Worm (Caenorhabditis elegans) whole organism, L1 larva: ENCODE measurements around the gene set-15.
A peak's percentile ranks its signal among the peaks of the same experiment; 100 is the strongest.

Source experiments
- C04F5.9 ChIP-seq: sonication (generic microtip); optimal IDR thresholded peaks from 2 replicates; lab custom pipeline; 2016; ENCODE audit warnings: missing genetic modification characterization, missing compliant biosample characterization
- F16B12.6 ChIP-seq: fragments of 150-350 bp; optimal IDR thresholded peaks from 2 replicates; lab custom pipeline; 2014; ENCODE audit warnings: missing biosample characterization, missing genetic modification characterization
- Y116A8C.19 ChIP-seq: sonication (generic microtip); optimal IDR thresholded peaks from 2 replicates; lab custom pipeline; 2016; ENCODE audit warnings: missing compliant biosample characterization, missing genetic modification characterization, borderline replicate concordance
- aly-2 ChIP-seq: fragments of 150-350 bp; optimal IDR thresholded peaks from 2 replicates; lab custom pipeline; 2014; ENCODE audit warnings: missing biosample characterization, missing genetic modification characterization
- ceh-82 ChIP-seq, 3 experiments: fragments of 150-350 bp in 1 of 3; sonication (generic microtip) in 2 of 3; optimal IDR thresholded peaks; 2 replicates each; lab custom pipeline; 2014 to 2017; ENCODE audit warnings: missing biosample characterization in 3 of 3, missing genetic modification characterization in 3 of 3
- efl-1 ChIP-seq, 4 experiments: fragments of 150-350 bp; optimal IDR thresholded peaks in 3 of 4; peaks in 1 of 4; 1 replicate in 1 of 4; 2 replicates in 3 of 4; lab custom pipeline; 2014; ENCODE audit warnings: missing biosample characterization in 2 of 4, missing genetic modification characterization in 2 of 4, missing genetic modification reagents in 2 of 4
- efl-3 ChIP-seq: fragments of 200-800 bp; sonication (Bioruptor generic); optimal IDR thresholded peaks from 2 replicates; lab custom pipeline; 2018; ENCODE audit warnings: mild to moderate bottlenecking, missing genetic modification characterization, missing compliant biosample characterization
- elt-3 ChIP-seq, 6 experiments: fragments of 150-350 bp in 1 of 6; sonication (generic microtip); optimal IDR thresholded peaks; 2 replicates each; lab custom pipeline; 2017 to 2018; ENCODE audit warnings: missing biosample characterization in 6 of 6, missing genetic modification characterization in 6 of 6, inconsistent platforms in 1 of 6
- hlh-4 ChIP-seq: sonication (generic microtip); optimal IDR thresholded peaks from 2 replicates; lab custom pipeline; 2016; ENCODE audit warnings: mild to moderate bottlenecking, missing genetic modification characterization, missing compliant biosample characterization
- jun-1 ChIP-seq: fragments of 150-350 bp; optimal IDR thresholded peaks from 2 replicates; lab custom pipeline; 2014; ENCODE audit warnings: missing biosample characterization, missing genetic modification reagents, missing genetic modification characterization
- lin-13 ChIP-seq: fragments of 150-350 bp; optimal IDR thresholded peaks from 2 replicates; lab custom pipeline; 2014; ENCODE audit warnings: missing biosample characterization, missing genetic modification reagents, missing genetic modification characterization
- lin-35 ChIP-seq, 2 experiments: fragments of 150-350 bp; optimal IDR thresholded peaks; 2 replicates each; lab custom pipeline; 2014; ENCODE audit warnings: missing biosample characterization in 2 of 2, missing genetic modification characterization in 2 of 2, missing genetic modification reagents in 2 of 2
- lin-39 ChIP-seq: fragments of 150-350 bp; optimal IDR thresholded peaks from 2 replicates; lab custom pipeline; 2014; ENCODE audit warnings: missing biosample characterization, missing genetic modification reagents, missing genetic modification characterization
- lsy-2 ChIP-seq, 2 experiments: fragments of 150-350 bp; optimal IDR thresholded peaks; 2 replicates each; lab custom pipeline; 2014; ENCODE audit warnings: missing biosample characterization in 2 of 2, missing genetic modification characterization in 2 of 2
- mdl-1 ChIP-seq, 2 experiments: fragments of 150-350 bp; optimal IDR thresholded peaks; 2 replicates each; lab custom pipeline; 2014 to 2017; ENCODE audit warnings: missing biosample characterization in 2 of 2, missing genetic modification characterization in 2 of 2, inconsistent platforms in 1 of 2
- nhr-19 ChIP-seq: fragments of 200-800 bp; sonication (Bioruptor generic); conservative IDR thresholded peaks from 2 replicates; pipeline ENCODE4 v1.3.6; 2022; ENCODE audit warnings: missing genetic modification characterization, missing compliant biosample characterization
- nhr-28 ChIP-seq: fragments of 150-350 bp; optimal IDR thresholded peaks from 2 replicates; lab custom pipeline; 2014; ENCODE audit warnings: missing biosample characterization, missing genetic modification characterization
- nhr-71 ChIP-seq: sonication (generic microtip); optimal IDR thresholded peaks from 2 replicates; lab custom pipeline; 2016; ENCODE audit warnings: mild to moderate bottlenecking, missing genetic modification characterization, moderate library complexity, missing compliant biosample characterization
- nhr-76 ChIP-seq: sonication (generic microtip); optimal IDR thresholded peaks from 2 replicates; lab custom pipeline; 2017; ENCODE audit warnings: missing biosample characterization, missing genetic modification characterization
- nhr-77 ChIP-seq: fragments of 150-350 bp; optimal IDR thresholded peaks from 2 replicates; lab custom pipeline; 2014; ENCODE audit warnings: missing biosample characterization, missing genetic modification characterization
- nhr-84 ChIP-seq: sonication (generic microtip); optimal IDR thresholded peaks from 2 replicates; lab custom pipeline; 2017; ENCODE audit warnings: missing biosample characterization, missing genetic modification characterization
- nhr-90 ChIP-seq: sonication (generic microtip); optimal IDR thresholded peaks from 2 replicates; lab custom pipeline; 2016; ENCODE audit warnings: mild to moderate bottlenecking, missing genetic modification characterization, missing compliant biosample characterization; ENCODE audit not compliant: poor library complexity
- pax-3 ChIP-seq: fragments of 200-800 bp; sonication (Bioruptor generic); optimal IDR thresholded peaks from 2 replicates; lab custom pipeline; 2018; ENCODE audit warnings: mild to moderate bottlenecking, missing genetic modification characterization, moderate library complexity, missing compliant biosample characterization
- sup-37 ChIP-seq: fragments of 200-800 bp; sonication (Bioruptor generic); optimal IDR thresholded peaks from 2 replicates; lab custom pipeline; 2018; ENCODE audit warnings: mild to moderate bottlenecking, missing genetic modification characterization, missing compliant biosample characterization
- tbx-2 ChIP-seq: sonication (generic microtip); optimal IDR thresholded peaks from 2 replicates; lab custom pipeline; 2016; ENCODE audit warnings: missing genetic modification characterization, missing compliant biosample characterization
- unc-86 ChIP-seq: sonication (generic microtip); optimal IDR thresholded peaks from 2 replicates; lab custom pipeline; 2016; ENCODE audit warnings: missing genetic modification characterization, missing compliant biosample characterization
- zip-4 ChIP-seq: fragments of 200-800 bp; sonication (Bioruptor generic); optimal IDR thresholded peaks from 2 replicates; lab custom pipeline; 2018; ENCODE audit warnings: mild to moderate bottlenecking, missing genetic modification characterization, moderate library complexity, missing compliant biosample characterization
- ztf-4 ChIP-seq: fragments of 150-350 bp; optimal IDR thresholded peaks from 2 replicates; lab custom pipeline; 2014; ENCODE audit warnings: missing biosample characterization, missing genetic modification characterization

The set-15 gene

ce11 chrIV:4763844-4764243 lies 16.2 kb downstream of the set-15 start, which contains the start of gene Y17G9B.2 (continued):
- no peak for TF ChIP-seq aly-2 (tag; lab: Kevin White, UChicago)
- TF ChIP-seq, all 84 proteins: peak for 0

ce11 chrIV:4762990-4763545 lies 17.0 kb downstream of the set-15 start:
- TF ChIP-seq lin-35 (GFP tag; optimal IDR thresholded peaks at IDR 0.05; lab: Kevin White, UChicago) (peak in 1 of 2 experiments; percentile 22), lsy-2 (tag; optimal IDR thresholded peaks at IDR 0.05; lab: Kevin White, UChicago) (peak; percentile 29 to 53), efl-1 (optimal IDR thresholded peaks at IDR 0.05; lab: Kevin White, UChicago) (peak; percentile 11 to 13), efl-1 (GFP tag; optimal IDR thresholded peaks at IDR 0.05 in 1 of 2; lab: Kevin White, UChicago) (peak in 1 of 2 experiments; percentile 49)

- no peak for TF ChIP-seq zip-4 (GFP tag; lab: Kevin White, UChicago)
- no peak for TF ChIP-seq nhr-84 (tag; lab: Kevin White, UChicago)
- TF ChIP-seq nhr-90 (tag; lab: Kevin White, UChicago) = no peak
- no peak for TF ChIP-seq nhr-76 (tag; lab: Kevin White, UChicago)
- no peak for TF ChIP-seq mdl-1 (tag; optimal IDR thresholded peaks at IDR 0.05; lab: Kevin White, UChicago)
- no peak for TF ChIP-seq pax-3 (tag; lab: Kevin White, UChicago)
- no peak for TF ChIP-seq lin-39 (tag; lab: Kevin White, UChicago)
- TF ChIP-seq efl-1 (optimal IDR thresholded peaks at IDR 0.05; lab: Kevin White, UChicago) = no peak
- TF ChIP-seq efl-1 (GFP tag; optimal IDR thresholded peaks at IDR 0.05 in 1 of 2; lab: Kevin White, UChicago) = peak in 1 of 2 experiments; percentile 23
Measured at ce11 chrIV:4760378-4761084, 19.5 kb downstream of the set-15 start, which contains the start of the genes memi-1 and cyp-31A3. Gene memi-1, minus strand, starts transcription at chrIV:4760428. Gene cyp-31A3, plus strand, starts transcription at chrIV:4761049.

- peak; percentile 10 to 33 for TF ChIP-seq lsy-2 (tag; optimal IDR thresholded peaks at IDR 0.05; lab: Kevin White, UChicago)
- TF ChIP-seq unc-86 (tag; lab: Kevin White, UChicago) = no peak
Measured at ce11 chrIV:4758659-4759058, 21.4 kb downstream of the set-15 start, which contains the start of gene Y17G9B.8. Gene Y17G9B.8, minus strand, starts transcription at chrIV:4758840.

- TF ChIP-seq tbx-2 (tag; lab: Kevin White, UChicago) (no peak), lin-13 (GFP tag; lab: Kevin White, UChicago) (no peak), ceh-82 (tag; optimal IDR thresholded peaks at IDR 0.05; lab: Kevin White, UChicago) (no peak), jun-1 (tag; lab: Kevin White, UChicago) (no peak), hlh-4 (tag; lab: Kevin White, UChicago) (no peak), efl-3 (GFP tag; lab: Kevin White, UChicago) (no peak), F16B12.6 (tag; lab: Kevin White, UChicago) (no peak), lin-39 (tag; lab: Kevin White, UChicago) (no peak), efl-1 (optimal IDR thresholded peaks at IDR 0.05; lab: Kevin White, UChicago) (no peak), efl-1 (GFP tag; optimal IDR thresholded peaks at IDR 0.05 in 1 of 2; lab: Kevin White, UChicago) (no peak), Y116A8C.19 (no peak), nhr-90 (tag; lab: Kevin White, UChicago) (no peak), C04F5.9 (no peak), nhr-71 (tag; lab: Kevin White, UChicago) (no peak), nhr-77 (no peak)
Measured at ce11 chrIV:4755929-4756655, 23.9 kb downstream of the set-15 start, which contains the start of the genes fbxb-77 and Y17G9B.11. Gene fbxb-77, minus strand, starts transcription at chrIV:4756157. Gene Y17G9B.11, plus strand, starts transcription at chrIV:4756605.

ce11 chrIV:4751814-4752213 lies 28.2 kb downstream of the set-15 start, which contains the start of gene Y17G9B.4:
Gene Y17G9B.4, plus strand, starts transcription at chrIV:4752119.
- no peak for TF ChIP-seq nhr-19 (GFP tag; lab: Robert Waterston, UW)
- no peak for TF ChIP-seq sup-37 (GFP tag; lab: Kevin White, UChicago)
- TF ChIP-seq elt-3 (tag; optimal IDR thresholded peaks at IDR 0.05; lab: Kevin White, UChicago) = no peak
- TF ChIP-seq lin-13 (GFP tag; lab: Kevin White, UChicago) = no peak
- no peak for TF ChIP-seq nhr-28 (tag; lab: Kevin White, UChicago)
- TF ChIP-seq ztf-4 (tag; lab: Kevin White, UChicago) = no peak
